Fruit fly (Drosophila melanogaster): Measurements from ENCODE around the gene CG14968.

The CG14968 gene

DNA sequence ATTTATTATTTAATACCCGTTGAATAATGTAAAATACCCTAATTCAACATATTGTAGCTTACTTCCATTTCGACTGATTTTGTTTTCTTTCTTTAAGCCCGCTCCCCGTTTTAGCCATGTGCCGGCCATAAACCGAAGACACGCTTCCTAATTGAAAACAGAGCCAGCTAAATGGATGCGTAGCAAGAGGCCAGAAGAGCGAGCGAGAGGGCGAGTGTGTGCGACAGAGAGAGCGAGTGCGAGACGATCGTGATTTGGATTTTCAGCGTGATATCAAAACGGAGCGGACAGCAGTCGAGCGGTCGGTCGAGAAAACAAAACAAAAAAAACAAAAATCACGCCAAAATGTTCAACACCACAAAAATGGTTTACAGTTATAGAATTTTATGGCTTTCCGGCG is 36.6 kb downstream of the CG14968 start (continued):
- TF ChIP-seq kni (GFP tag; optimal IDR thresholded peaks at IDR 0.05): peak; percentile 72

DNA sequence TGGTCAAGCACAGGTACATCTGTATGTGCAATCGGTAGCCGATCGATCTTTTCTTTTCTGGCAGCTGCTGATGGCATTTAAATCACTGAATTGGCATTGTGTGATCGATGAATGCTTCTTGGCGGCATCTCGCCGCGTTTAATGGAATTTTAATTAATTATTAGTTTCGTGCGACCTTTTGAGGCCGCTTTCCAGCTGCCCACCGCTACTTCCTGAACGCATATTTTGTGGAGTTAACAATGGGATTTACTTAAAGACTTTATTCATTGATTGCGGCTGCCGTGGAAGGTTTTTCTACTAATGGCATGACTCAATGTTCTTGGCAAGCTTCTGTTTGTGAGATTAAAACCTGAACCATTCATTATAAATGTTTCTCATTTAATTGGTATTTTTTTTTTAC is 41.3 kb downstream of the CG14968 start:
- no peak for TF ChIP-seq ara (GFP tag; IDR thresholded peaks at IDR 0.05)
- peak in 1 of 2 experiments; percentile 66 for TF ChIP-seq Eip74EF (GFP tag; optimal IDR thresholded peaks at IDR 0.05)
- TF ChIP-seq grau (tag; optimal IDR thresholded peaks at IDR 0.05): no peak
- TF ChIP-seq Oaz (GFP tag; IDR thresholded peaks at IDR 0.05): no peak
- no peak for TF ChIP-seq CG6175 (GFP tag; IDR thresholded peaks at IDR 0.05)
- TF ChIP-seq CG10209 (GFP tag; optimal IDR thresholded peaks at IDR 0.05): no peak
- no peak for TF ChIP-seq CG17328 (GFP tag; IDR thresholded peaks at IDR 0.05)
- 0 out of 2 replicates have a peak, but pooled peaks have one; percentile 26 for TF ChIP-seq vvl (GFP tag; IDR thresholded peaks at IDR 0.05)
- no peak for TF ChIP-seq jumu (GFP tag; optimal IDR thresholded peaks at IDR 0.05)
- no peak for TF ChIP-seq cas (GFP tag; IDR thresholded peaks at IDR 0.05)
- no peak for TF ChIP-seq CG17802 (tag; optimal IDR thresholded peaks at IDR 0.05)
- TF ChIP-seq oc (tag; optimal IDR thresholded peaks at IDR 0.05): peak; percentile 1
- TF ChIP-seq CG13624 (GFP tag; optimal IDR thresholded peaks at IDR 0.05): no peak
- TF ChIP-seq otp (GFP tag; IDR thresholded peaks at IDR 0.05): no peak
- TF ChIP-seq sd (tag; optimal IDR thresholded peaks at IDR 0.05): peak; percentile 46
- no peak for TF ChIP-seq CG6654 (GFP tag; optimal IDR thresholded peaks at IDR 0.05)
- no peak for TF ChIP-seq Dfd (GFP tag; optimal IDR thresholded peaks at IDR 0.05)
- TF ChIP-seq CG5245 (GFP tag; optimal IDR thresholded peaks at IDR 0.05): no peak
- peak; percentile 3 for TF ChIP-seq abd-A (tag; optimal IDR thresholded peaks at IDR 0.05)
- 0 out of 4 replicates have a peak, but pooled peaks have one; percentile 54 for TF ChIP-seq chinmo (GFP tag; IDR thresholded peaks at IDR 0.05; ENCODE audit: partially characterized antibody)
- no peak for TF ChIP-seq jigr1 (GFP tag; IDR thresholded peaks at IDR 0.05)
- TF ChIP-seq trem (tag; optimal IDR thresholded peaks at IDR 0.05): no peak
- no peak for TF ChIP-seq da (GFP tag; optimal IDR thresholded peaks at IDR 0.05)
- TF ChIP-seq disco-r (GFP tag; optimal IDR thresholded peaks at IDR 0.05): no peak
- TF ChIP-seq seq (GFP tag; IDR thresholded peaks at IDR 0.05): no peak
- TF ChIP-seq rib (GFP tag; IDR thresholded peaks at IDR 0.05): no peak
- no peak for TF ChIP-seq ac (GFP tag; optimal IDR thresholded peaks at IDR 0.05)
- no peak for TF ChIP-seq CG15073 (GFP tag; optimal IDR thresholded peaks at IDR 0.05)
- no peak for TF ChIP-seq crc (GFP tag; optimal IDR thresholded peaks at IDR 0.05)
- no peak for TF ChIP-seq insv (GFP tag; optimal IDR thresholded peaks at IDR 0.05)

DNA sequence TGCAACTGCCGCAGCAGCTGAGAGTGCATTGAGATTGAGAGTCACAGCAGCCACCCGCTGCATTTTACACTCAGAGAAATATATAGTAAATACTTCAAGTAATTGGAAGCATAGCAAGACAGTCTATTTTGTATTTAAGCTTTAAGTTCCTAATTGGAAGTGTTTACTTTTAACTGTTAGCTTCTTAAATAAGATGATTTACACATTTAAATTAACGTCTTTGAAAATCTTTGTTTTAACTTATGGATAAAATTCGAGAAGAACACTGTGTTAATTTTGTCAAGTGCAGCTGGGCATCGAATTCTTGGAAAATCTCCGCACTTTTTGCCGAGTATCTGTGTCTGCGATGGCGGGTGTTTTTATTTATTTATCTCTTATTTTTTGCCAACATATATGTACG is 43.2 kb downstream of the CG14968 start:
- no peak for TF ChIP-seq Ets97D (GFP tag; optimal IDR thresholded peaks at IDR 0.05)
- TF ChIP-seq sima (GFP tag; optimal IDR thresholded peaks at IDR 0.05): no peak
- TF ChIP-seq CG10654 (GFP tag; optimal IDR thresholded peaks at IDR 0.05): no peak
- TF ChIP-seq klu (GFP tag; IDR thresholded peaks at IDR 0.05): no peak
- TF ChIP-seq Opbp (GFP tag; IDR thresholded peaks at IDR 0.05; ENCODE audit: partially characterized antibody): no peak
- no peak for TF ChIP-seq CG31365 (tag; optimal IDR thresholded peaks at IDR 0.05)
- no peak for TF ChIP-seq CG16815 (GFP tag; optimal IDR thresholded peaks at IDR 0.05)
- no peak for TF ChIP-seq CG8765 (GFP tag; IDR thresholded peaks at IDR 0.05)
- TF ChIP-seq tll (GFP tag; optimal IDR thresholded peaks at IDR 0.05): no peak
- 0 out of 2 replicates have a peak, but pooled peaks have one; percentile 16 for TF ChIP-seq CG31441 (GFP tag; IDR thresholded peaks at IDR 0.05)
- TF ChIP-seq HLHmδ (GFP tag; optimal IDR thresholded peaks at IDR 0.05): no peak
- TF ChIP-seq MBD-R2 (GFP tag; IDR thresholded peaks at IDR 0.05): no peak
- TF ChIP-seq maf-S (GFP tag; optimal IDR thresholded peaks at IDR 0.05): no peak
- no peak for TF ChIP-seq CG1792 (GFP tag; optimal IDR thresholded peaks at IDR 0.05)
- TF ChIP-seq row (GFP tag; IDR thresholded peaks at IDR 0.05): 0 out of 3 replicates have a peak, but pooled peaks have one; percentile 11
- TF ChIP-seq unpg (GFP tag; optimal IDR thresholded peaks at IDR 0.05): peak; percentile 7
- TF ChIP-seq sqz (GFP tag; optimal IDR thresholded peaks at IDR 0.05): no peak
- no peak for TF ChIP-seq CG4707 (GFP tag; optimal IDR thresholded peaks at IDR 0.05)
- no peak for TF ChIP-seq CG34376 (GFP tag; optimal IDR thresholded peaks at IDR 0.05)
- peak; percentile 24 to 73 for TF ChIP-seq bsh (GFP tag; optimal IDR thresholded peaks at IDR 0.05)

Data from whole organism, embryonic.